Fruit fly (Drosophila melanogaster): ENCODE data around the gene Coq4.

DNA sequence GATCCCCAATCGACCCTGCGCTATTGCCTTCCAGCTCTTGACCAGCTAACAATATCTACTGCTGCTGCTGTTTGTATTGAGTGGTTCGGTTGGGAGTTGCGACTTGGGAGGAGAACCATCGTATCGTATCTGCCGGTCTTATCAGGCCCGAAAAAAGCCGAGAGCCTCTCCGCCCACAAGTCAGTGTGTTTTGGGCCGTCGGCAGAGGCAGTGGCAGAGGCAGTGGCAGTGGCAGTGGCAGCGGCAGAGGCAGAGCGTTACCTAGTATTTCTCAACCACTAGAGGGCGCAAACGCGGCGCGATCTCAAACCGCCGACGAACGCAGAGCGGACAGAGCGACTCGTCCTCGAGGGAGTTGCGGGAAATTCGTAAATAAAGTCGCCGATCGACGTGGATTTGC lies 36.7 kb upstream of the Coq4 start, which contains the start of gene SecCl:
- TF ChIP-seq Dif (GFP tag; optimal IDR thresholded peaks at IDR 0.05; ENCODE audit: partially characterized antibody) (no peak), psq (GFP tag; optimal IDR thresholded peaks at IDR 0.05) (no peak), lola (GFP tag; optimal IDR thresholded peaks at IDR 0.05) (no peak), CrebA (GFP tag; optimal IDR thresholded peaks at IDR 0.05; ENCODE audit: borderline replicate concordance) (no peak), dsf (GFP tag; optimal IDR thresholded peaks at IDR 0.05; ENCODE audit: borderline replicate concordance) (no peak), Myc (optimal IDR thresholded peaks at IDR 0.05) (no peak), dmrt93B (GFP tag; optimal IDR thresholded peaks at IDR 0.05) (no peak), Abd-B (GFP tag; optimal IDR thresholded peaks at IDR 0.05) (no peak), Sp1 (GFP tag; optimal IDR thresholded peaks at IDR 0.05) (no peak), N (GFP tag; optimal IDR thresholded peaks at IDR 0.05) (no peak), CG32264 (GFP tag; optimal IDR thresholded peaks at IDR 0.05) (no peak), usp (GFP tag; optimal IDR thresholded peaks at IDR 0.05) (no peak), OdsH (GFP tag; optimal IDR thresholded peaks at IDR 0.05) (no peak), Hr83 (GFP tag; optimal IDR thresholded peaks at IDR 0.05; ENCODE audit: poor library complexity, severe bottlenecking) (no peak)

Measured in whole organism, wandering third instar larva.